Fruit fly (Drosophila melanogaster): ENCODE data around the gene Idgf2.

Idgf2 gene

DNA sequence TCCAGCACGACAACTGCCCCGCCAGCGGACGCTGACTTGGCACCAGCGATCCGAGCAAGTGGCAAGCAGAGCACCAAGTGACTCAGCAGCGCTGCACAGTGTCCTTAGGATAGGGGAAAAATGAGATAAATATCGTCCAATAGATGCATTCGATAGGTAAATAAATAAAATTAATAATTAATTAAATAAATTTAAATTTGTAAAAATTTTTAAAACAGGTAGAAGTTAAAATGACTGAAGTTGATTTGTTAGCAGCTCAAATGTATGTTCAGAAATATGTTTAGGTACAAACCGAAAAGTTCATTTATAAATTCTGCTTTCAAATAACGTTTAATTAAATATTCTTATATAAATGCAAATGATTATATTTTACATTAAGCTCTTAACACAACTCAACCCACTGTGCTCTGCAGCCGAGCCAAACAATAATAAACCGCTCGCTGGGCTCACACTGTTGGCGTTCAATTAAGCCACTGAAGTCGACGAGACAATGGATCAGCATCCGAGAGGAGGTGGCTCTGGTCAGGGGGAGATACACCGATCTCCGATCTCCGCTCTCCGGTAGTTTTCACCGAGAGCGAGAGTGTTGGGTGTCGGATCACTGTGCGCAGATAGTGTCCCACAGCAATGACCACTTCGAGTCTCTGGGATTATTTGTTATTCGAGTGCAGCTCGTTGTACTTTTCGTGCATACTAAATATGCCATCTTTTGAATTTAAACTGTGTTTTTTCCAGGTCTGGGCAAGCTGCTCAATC, 1.5 kb downstream of the Idgf2 start, which contains the start of gene CG5888 (continued):
- TF ChIP-seq CoRest (tag; optimal IDR thresholded peaks at IDR 0.05), result peak; percentile 78
- TF ChIP-seq unc-4 (GFP tag; IDR thresholded peaks at IDR 0.05; ENCODE audit: partially characterized antibody), result no peak
- TF ChIP-seq mam (GFP tag; optimal IDR thresholded peaks at IDR 0.05), result no peak
- no peak for TF ChIP-seq fd102C (GFP tag; optimal IDR thresholded peaks at IDR 0.05)
- peak; percentile 27 for TF ChIP-seq Med (GFP tag)
- TF ChIP-seq Ets65A (GFP tag), result no peak
- TF ChIP-seq danr (GFP tag; IDR thresholded peaks at IDR 0.05), result no peak; the same call in 1 of the 2 replicates
- 0 out of 2 replicates have a peak, but pooled peaks have one; percentile 26 for TF ChIP-seq cas (GFP tag; IDR thresholded peaks at IDR 0.05)
- 0 out of 2 replicates have a peak, but pooled peaks have one; percentile 31 for TF ChIP-seq CG4730 (GFP tag; IDR thresholded peaks at IDR 0.05)
- TF ChIP-seq ac (GFP tag; optimal IDR thresholded peaks at IDR 0.05), result peak; percentile 63
- no peak for TF ChIP-seq schlank (tag; optimal IDR thresholded peaks at IDR 0.05)
- no peak for TF ChIP-seq CG12071 (GFP tag; optimal IDR thresholded peaks at IDR 0.05)
- no peak for TF ChIP-seq CG4360 (GFP tag; IDR thresholded peaks at IDR 0.05)
- TF ChIP-seq CG9215 (GFP tag; IDR thresholded peaks at IDR 0.05), result peak; percentile 35; the same call in 1 of the 2 replicates
- TF ChIP-seq CG2116 (GFP tag; optimal IDR thresholded peaks at IDR 0.05), result peak; percentile 14
- TF ChIP-seq Chrac-16 (GFP tag; optimal IDR thresholded peaks at IDR 0.05), result peak; percentile 51
- peak; percentile 23 for TF ChIP-seq CG4820 (GFP tag; optimal IDR thresholded peaks at IDR 0.05)
- TF ChIP-seq Nf-YA (GFP tag; IDR thresholded peaks at IDR 0.05), result 0 out of 2 replicates have a peak, but pooled peaks have one; percentile 22
- no peak for TF ChIP-seq CG2199 (GFP tag; IDR thresholded peaks at IDR 0.05)
- TF ChIP-seq CG6254 (GFP tag; optimal IDR thresholded peaks at IDR 0.05), result peak; percentile 51
- peak; percentile 22 for TF ChIP-seq kah (GFP tag; optimal IDR thresholded peaks at IDR 0.05)
- no peak for TF ChIP-seq gfzf (GFP tag; optimal IDR thresholded peaks at IDR 0.05)
- TF ChIP-seq sna (GFP tag; IDR thresholded peaks at IDR 0.05; ENCODE audit: partially characterized antibody), result no peak
- peak; percentile 6 for TF ChIP-seq CG8290 (GFP tag; optimal IDR thresholded peaks at IDR 0.05)
- TF ChIP-seq CG8290 (tag; optimal IDR thresholded peaks at IDR 0.05), result no peak
- TF ChIP-seq CG2678 (tag; optimal IDR thresholded peaks at IDR 0.05), result peak; percentile 69
- TF ChIP-seq fd64A (GFP tag; optimal IDR thresholded peaks at IDR 0.05), result no peak
- TF ChIP-seq fru (optimal IDR thresholded peaks at IDR 0.05), result no peak
- peak; percentile 54; the same call in 1 of the 2 replicates for TF ChIP-seq CG32532 (GFP tag; IDR thresholded peaks at IDR 0.05)
- no peak for TF ChIP-seq pita (GFP tag; optimal IDR thresholded peaks at IDR 0.05)
- no peak for TF ChIP-seq CG31388 (GFP tag; optimal IDR thresholded peaks at IDR 0.05)
- TF ChIP-seq CG12659 (GFP tag; optimal IDR thresholded peaks at IDR 0.05), result peak; percentile 61
- TF ChIP-seq MTF-1 (GFP tag; optimal IDR thresholded peaks at IDR 0.05; ENCODE audit: borderline replicate concordance), result no peak
- no peak for TF ChIP-seq rib (GFP tag; IDR thresholded peaks at IDR 0.05)
- TF ChIP-seq Opbp (GFP tag; IDR thresholded peaks at IDR 0.05; ENCODE audit: partially characterized antibody), result no peak
- TF ChIP-seq CG3407 (GFP tag; optimal IDR thresholded peaks at IDR 0.05), result peak; percentile 42
- TF ChIP-seq slp2 (GFP tag; optimal IDR thresholded peaks at IDR 0.05), result no peak
- no peak for TF ChIP-seq CG6765 (GFP tag; optimal IDR thresholded peaks at IDR 0.05)
- peak; percentile 66 for TF ChIP-seq phol (tag; optimal IDR thresholded peaks at IDR 0.05)
- TF ChIP-seq Bteb2 (GFP tag; optimal IDR thresholded peaks at IDR 0.05), result no peak
- peak; percentile 34 for TF ChIP-seq CG12942 (GFP tag; optimal IDR thresholded peaks at IDR 0.05)
- TF ChIP-seq az2 (GFP tag; optimal IDR thresholded peaks at IDR 0.05), result peak; percentile 69
- 0 out of 3 replicates have a peak, but pooled peaks have one; percentile 32 for TF ChIP-seq CG11560 (tag; IDR thresholded peaks at IDR 0.05)
- TF ChIP-seq amos (GFP tag; IDR thresholded peaks at IDR 0.05; ENCODE audit: partially characterized antibody), result no peak
- peak; percentile 76 for TF ChIP-seq CG6689 (GFP tag; IDR thresholded peaks at IDR 0.05)
- TF ChIP-seq CG32772 (GFP tag; IDR thresholded peaks at IDR 0.05), result peak; percentile 59
- no peak for TF ChIP-seq nau (GFP tag; optimal IDR thresholded peaks at IDR 0.05)
- no peak for TF ChIP-seq CG1647 (GFP tag; optimal IDR thresholded peaks at IDR 0.05)
- peak; percentile 55 for TF ChIP-seq CG30020 (tag; optimal IDR thresholded peaks at IDR 0.05)
- TF ChIP-seq CG8765 (GFP tag; IDR thresholded peaks at IDR 0.05), result no peak

Data from whole organism, embryonic.